Worm (Caenorhabditis elegans): Measurements from ENCODE around the gene eef-1G.

DNA sequence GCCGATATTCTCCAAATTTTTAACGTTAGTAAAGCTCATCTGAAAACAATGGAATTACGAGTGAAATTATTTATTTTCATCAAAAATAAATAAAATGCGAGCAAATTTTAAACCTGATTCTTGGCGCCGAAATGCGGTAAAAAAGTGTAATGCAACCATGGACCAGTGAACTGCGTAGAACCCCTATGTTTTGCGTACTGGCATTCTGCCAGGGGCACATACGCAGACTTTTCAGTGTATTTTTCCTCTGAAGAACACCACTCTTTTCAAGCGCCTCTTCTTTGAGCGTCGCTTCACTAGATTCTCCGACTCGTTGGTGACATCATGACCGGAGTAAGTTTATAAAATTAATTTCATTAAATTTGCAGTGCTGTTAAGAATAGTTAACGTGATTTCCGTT lies at the start of gene eef-1G, which contains the start of gene ctf-4:
- TF ChIP-seq ztf-23 (GFP tag; IDR thresholded peaks at IDR 0.05): peak; percentile 100
- 0 out of 2 replicates have a peak, but pooled peaks have one; percentile 25 for TF ChIP-seq T22C8.4 (GFP tag; IDR thresholded peaks at IDR 0.05)
- no peak for TF ChIP-seq ztf-29 (GFP tag; IDR thresholded peaks at IDR 0.05)
- peak; percentile 86 for TF ChIP-seq cog-1 (tag; optimal IDR thresholded peaks at IDR 0.05)
- peak; percentile 69 for TF ChIP-seq flt-1 (GFP tag; IDR thresholded peaks at IDR 0.05)
- TF ChIP-seq med-1 (GFP tag; optimal IDR thresholded peaks at IDR 0.05; ENCODE audit: insufficient read depth): no peak
- TF ChIP-seq ref-1 (GFP tag; conservative IDR thresholded peaks at IDR 0.05): no peak
- no peak for TF ChIP-seq tab-1 (GFP tag; IDR thresholded peaks at IDR 0.05)
